Worm (Caenorhabditis elegans): ENCODE data around the gene pph-2.

DNA sequence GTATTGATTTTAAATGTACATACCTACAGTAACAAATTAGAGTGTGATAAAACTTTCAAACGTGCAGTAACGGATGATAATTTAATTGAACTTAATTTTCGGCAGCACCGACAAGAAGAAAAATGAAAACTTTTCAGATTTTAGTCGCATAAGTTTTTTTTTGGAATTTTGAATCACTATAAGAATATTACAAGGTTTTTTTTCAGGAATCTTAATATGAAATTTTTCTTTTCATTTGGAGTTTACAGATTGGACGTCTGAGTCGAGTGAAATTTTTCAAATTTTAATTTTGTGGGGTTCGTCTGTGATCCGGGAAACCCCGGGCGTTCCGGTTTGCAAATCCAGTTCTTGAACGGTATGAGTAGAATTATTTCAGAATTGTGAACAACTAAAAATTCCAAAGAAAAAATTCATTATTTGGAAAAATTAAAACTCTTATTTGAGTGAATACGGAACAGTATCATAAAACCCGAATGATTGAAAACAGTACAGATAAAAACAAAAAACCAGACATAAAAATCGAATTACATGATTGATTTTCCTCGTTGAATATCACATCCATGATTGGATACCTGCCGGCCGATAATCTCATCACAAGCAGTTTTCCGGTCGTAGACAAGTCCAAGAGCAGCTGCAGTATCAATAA, 35.8 kb upstream of the pph-2 start:
- TF ChIP-seq ztf-28 (GFP tag; IDR thresholded peaks at IDR 0.05) = no peak
- peak; percentile 65 for TF ChIP-seq nfyb-1 (GFP tag; IDR thresholded peaks at IDR 0.05)
- no peak for TF ChIP-seq bed-2 (GFP tag; IDR thresholded peaks at IDR 0.05)
- TF ChIP-seq tbx-9 (tag; optimal IDR thresholded peaks at IDR 0.05; ENCODE audit: borderline replicate concordance) = no peak
- TF ChIP-seq efl-1 (GFP tag; optimal IDR thresholded peaks at IDR 0.05) = no peak
- no peak for TF ChIP-seq madf-8 (GFP tag; conservative IDR thresholded peaks at IDR 0.05)
- TF ChIP-seq attf-5 (GFP tag; optimal IDR thresholded peaks at IDR 0.05) = no peak
- peak; percentile 38 for TF ChIP-seq tlf-1 (GFP tag; optimal IDR thresholded peaks at IDR 0.05)
- TF ChIP-seq ztf-25 (GFP tag; IDR thresholded peaks at IDR 0.05) = no peak
- no peak for TF ChIP-seq rcor-1 (GFP tag; IDR thresholded peaks at IDR 0.05)
- peak; percentile 68 for TF ChIP-seq repo-1 (tag; optimal IDR thresholded peaks at IDR 0.05)
- TF ChIP-seq F10E7.11 (tag; optimal IDR thresholded peaks at IDR 0.05) = no peak
- no peak; the same call in 1 of the 2 replicates for TF ChIP-seq cebp-1 (GFP tag; IDR thresholded peaks at IDR 0.05)
- peak; percentile 74 for TF ChIP-seq cebp-1 (tag; optimal IDR thresholded peaks at IDR 0.05)
- no peak for TF ChIP-seq ets-4 (GFP tag; optimal IDR thresholded peaks at IDR 0.05)
